Worm (Caenorhabditis elegans) whole organism, mixed stage, embryonic: ENCODE measurements around the gene T11F9.7.

Experiments used
- blmp-1 ChIP-seq: fragments of 150-350 bp; optimal IDR thresholded peaks from 2 replicates; lab custom pipeline; 2014; ENCODE audit warnings: missing biosample characterization, missing genetic modification characterization
- elt-1 ChIP-seq: sonication (generic microtip); optimal IDR thresholded peaks from 2 replicates; lab custom pipeline; 2017; ENCODE audit warnings: missing genetic modification characterization, mild to moderate bottlenecking, missing compliant biosample characterization, antibody characterized with exemption, moderate library complexity, borderline replicate concordance; ENCODE audit not compliant: insufficient read depth
- flh-1 ChIP-seq: fragments of 200-800 bp; sonication (Bioruptor generic); optimal IDR thresholded peaks from 2 replicates; lab custom pipeline; 2018; ENCODE audit warnings: mild to moderate bottlenecking, missing genetic modification characterization, moderate library complexity, missing compliant biosample characterization
- lin-13 ChIP-seq: fragments of 150-350 bp; optimal IDR thresholded peaks from 2 replicates; lab custom pipeline; 2014; ENCODE audit warnings: missing biosample characterization, missing genetic modification characterization
- nhr-12 ChIP-seq: fragments of 150-350 bp; optimal IDR thresholded peaks from 2 replicates; lab custom pipeline; 2014; ENCODE audit warnings: missing biosample characterization, missing genetic modification characterization
- nhr-237 ChIP-seq: fragments of 150-350 bp; optimal IDR thresholded peaks from 2 replicates; lab custom pipeline; 2014; ENCODE audit warnings: missing biosample characterization, missing genetic modification characterization
- nhr-28 ChIP-seq: fragments of 150-350 bp; optimal IDR thresholded peaks from 2 replicates; lab custom pipeline; 2014; ENCODE audit warnings: missing biosample characterization, missing genetic modification characterization
- nhr-76 ChIP-seq: sonication (generic microtip); optimal IDR thresholded peaks from 2 replicates; lab custom pipeline; 2017; ENCODE audit warnings: missing biosample characterization, missing genetic modification characterization
- snpc-4 ChIP-seq: fragments of 150-350 bp; optimal IDR thresholded peaks from 2 replicates; lab custom pipeline; 2014; ENCODE audit warnings: missing biosample characterization, missing genetic modification characterization
- tbx-8 ChIP-seq: fragments of 200-800 bp; sonication (Bioruptor generic); optimal IDR thresholded peaks from 2 replicates; lab custom pipeline; 2018; ENCODE audit warnings: mild to moderate bottlenecking, missing genetic modification characterization, moderate library complexity, missing compliant biosample characterization
- unc-39 ChIP-seq: fragments of 150-350 bp; optimal IDR thresholded peaks from 2 replicates; lab custom pipeline; 2014; ENCODE audit warnings: missing biosample characterization, missing genetic modification characterization
- ztf-11 ChIP-seq: fragments of 150-350 bp; optimal IDR thresholded peaks from 2 replicates; lab custom pipeline; 2014; ENCODE audit warnings: missing biosample characterization, missing genetic modification characterization

DNA sequence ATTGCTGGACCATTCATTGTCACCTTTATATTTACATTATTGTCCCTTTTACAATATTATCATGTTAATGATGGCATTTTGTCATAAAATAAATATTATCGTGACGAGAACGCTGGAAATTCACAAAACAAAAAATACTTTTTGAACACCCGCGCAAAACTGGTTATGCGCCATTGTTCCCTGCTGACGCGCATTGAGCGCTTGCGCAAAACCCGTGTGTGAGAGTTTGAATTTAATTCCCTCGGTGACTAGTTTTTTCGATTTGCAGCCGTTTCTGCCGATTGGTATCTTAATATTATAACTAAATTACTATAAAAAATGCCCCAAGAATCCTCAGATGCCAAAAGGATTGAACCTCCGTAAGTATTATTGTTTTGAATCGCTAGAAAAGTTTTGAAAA lies 45.7 kb downstream of the T11F9.7 start, which contains the start of gene pafo-1:
- TF ChIP-seq flh-1 (GFP tag; lab: Kevin White, UChicago) = no peak
- no peak for TF ChIP-seq nhr-76
- peak; percentile 87 for TF ChIP-seq lin-13 (tag; lab: Kevin White, UChicago)
- no peak for TF ChIP-seq nhr-12 (tag; lab: Kevin White, UChicago)
- TF ChIP-seq ztf-11 (tag; lab: Kevin White, UChicago) = no peak
- TF ChIP-seq unc-39 (tag; lab: Kevin White, UChicago) = no peak
- TF ChIP-seq elt-1 (tag; lab: Kevin White, UChicago) = no peak
- TF ChIP-seq blmp-1 = no peak
- TF ChIP-seq nhr-28 = no peak
- no peak for TF ChIP-seq snpc-4 (tag; lab: Kevin White, UChicago)
- peak; percentile 43 for TF ChIP-seq tbx-8
- peak; percentile 74 for TF ChIP-seq nhr-237 (tag; lab: Kevin White, UChicago)
